Fruit fly (Drosophila melanogaster) Kc167 (cell line): ENCODE results near the gene hid.

Experiments used
- Sin3A ChIP-seq: fragments of >200 bp; optimal IDR thresholded peaks from 2 replicates; lab custom pipeline; 2018; ENCODE audit warnings: missing external identifiers
- insv ChIP-seq: fragments of >200 bp; optimal IDR thresholded peaks from 3 replicates; lab custom pipeline; 2018; ENCODE audit warnings: missing external identifiers
- psq ChIP-seq: fragments of >200 bp; optimal IDR thresholded peaks from 2 replicates; lab custom pipeline; 2017; ENCODE audit warnings: missing external identifiers
- ttk ChIP-seq: sonication (Bioruptor generic); optimal IDR thresholded peaks from 2 replicates; lab custom pipeline; 2017; ENCODE audit warnings: missing external identifiers

DNA sequence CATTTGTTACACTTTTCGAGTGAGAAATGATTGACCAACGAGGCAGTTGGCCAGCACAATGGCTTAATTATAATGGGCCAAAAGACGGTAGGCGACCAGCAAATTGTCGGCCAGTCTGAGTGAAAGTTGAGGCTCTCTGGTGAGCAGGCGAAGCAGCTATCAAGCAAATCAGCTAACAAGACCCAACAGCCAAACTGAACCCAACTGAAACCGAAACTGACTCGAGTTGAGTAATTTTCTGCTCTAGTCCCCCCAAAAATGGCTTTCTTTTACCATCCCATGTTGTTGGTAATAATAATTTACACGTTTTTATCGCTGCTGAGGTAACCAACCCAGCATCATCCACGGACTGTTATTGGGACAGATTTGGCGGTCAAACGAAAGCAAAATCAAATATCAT lies 22.3 kb downstream of the hid start:
- TF ChIP-seq psq (lab: Kevin White, UChicago) = no peak
- TF ChIP-seq insv (lab: Kevin White, UChicago) = no peak
- no peak for TF ChIP-seq ttk (lab: Kevin White, UChicago)
- TF ChIP-seq Sin3A = no peak
